Fruit fly (Drosophila melanogaster) whole organism, embryonic: ENCODE measurements around the gene CG15431.

Experiments
- Asciz ChIP-seq: fragments of 200-800 bp; sonication (Bioruptor generic); optimal IDR thresholded peaks from 2 replicates; lab custom pipeline; 2017; ENCODE audit warnings: missing biosample characterization, mild to moderate bottlenecking, missing genetic modification characterization, missing genetic modification reagents
- Bteb2 ChIP-seq: fragments of 200-800 bp; sonication (Bioruptor generic); optimal IDR thresholded peaks from 2 replicates; lab custom pipeline; 2016; ENCODE audit warnings: missing biosample characterization, missing genetic modification characterization
- CG10366 ChIP-seq: fragments of 200-800 bp; sonication (Bioruptor generic); IDR thresholded peaks from 2 replicates; pipeline ENCODE4 v1.3.6; 2022; ENCODE audit warnings: missing biosample characterization, missing genetic modification characterization
- CG12104 ChIP-seq: fragments of 200-800 bp; sonication (Bioruptor generic); optimal IDR thresholded peaks from 3 replicates; lab custom pipeline; 2016; ENCODE audit warnings: missing biosample characterization, missing genetic modification characterization
- CG12299 ChIP-seq: fragments of 200-800 bp; sonication (Bioruptor generic); optimal IDR thresholded peaks from 2 replicates; lab custom pipeline; 2018; ENCODE audit warnings: missing biosample characterization, mild to moderate bottlenecking, missing genetic modification characterization
- CG14441 ChIP-seq: fragments of 200-800 bp; sonication (Bioruptor generic); IDR thresholded peaks from 2 replicates; pipeline ENCODE4 v1.3.6; 2022; ENCODE audit warnings: missing biosample characterization, missing genetic modification characterization
- CG15073 ChIP-seq: fragments of 200-800 bp; sonication (Bioruptor generic); optimal IDR thresholded peaks from 2 replicates; lab custom pipeline; 2016; ENCODE audit warnings: missing biosample characterization, missing genetic modification characterization
- CG15696 ChIP-seq: fragments of 200-800 bp; sonication (Bioruptor generic); optimal IDR thresholded peaks from 2 replicates; lab custom pipeline; 2019; ENCODE audit warnings: missing biosample characterization, mild to moderate bottlenecking, missing genetic modification characterization, moderate library complexity
- CG18262 ChIP-seq: fragments of 200-800 bp; optimal IDR thresholded peaks from 3 replicates; lab custom pipeline; 2019; ENCODE audit warnings: missing biosample characterization, mild to moderate bottlenecking, missing genetic modification characterization, moderate library complexity
- CG2129 ChIP-seq: fragments of 200-800 bp; sonication (Bioruptor generic); IDR thresholded peaks from 2 replicates; pipeline ENCODE4 v1.3.6; 2022; ENCODE audit warnings: missing biosample characterization, missing genetic modification characterization; ENCODE audit not compliant: partially characterized antibody
- CG2889 ChIP-seq: fragments of 200-800 bp; sonication (Bioruptor generic); IDR thresholded peaks from 3 replicates; pipeline ENCODE4 v1.3.6; 2022; ENCODE audit warnings: missing biosample characterization, missing genetic modification characterization
- CG31365 ChIP-seq: fragments of 200-800 bp; sonication (Bioruptor generic); optimal IDR thresholded peaks from 2 replicates; lab custom pipeline; 2018; ENCODE audit warnings: missing biosample characterization, mild to moderate bottlenecking, missing genetic modification characterization
- CG31388 ChIP-seq: fragments of 200-800 bp; sonication (Bioruptor generic); optimal IDR thresholded peaks from 2 replicates; lab custom pipeline; 2016; ENCODE audit warnings: missing biosample characterization, missing genetic modification characterization
- CG31441 ChIP-seq: fragments of 200-800 bp; sonication (Bioruptor generic); IDR thresholded peaks from 2 replicates; pipeline ENCODE4 v1.3.6; 2022; ENCODE audit warnings: missing biosample characterization, missing genetic modification characterization
- CG3281 ChIP-seq: fragments of 200-800 bp; sonication (Bioruptor generic); optimal IDR thresholded peaks from 3 replicates; lab custom pipeline; 2017; ENCODE audit warnings: missing biosample characterization, mild to moderate bottlenecking, missing genetic modification characterization
- CG33213 ChIP-seq: fragments of 200-800 bp; sonication (Bioruptor generic); optimal IDR thresholded peaks from 3 replicates; lab custom pipeline; 2016; ENCODE audit warnings: missing biosample characterization, missing genetic modification characterization
- CG34422 ChIP-seq: fragments of 200-800 bp; sonication (Bioruptor generic); IDR thresholded peaks from 3 replicates; pipeline ENCODE4 v1.3.6; 2022; ENCODE audit warnings: missing biosample characterization, missing genetic modification characterization
- CG3847 ChIP-seq: fragments of 200-800 bp; sonication (Bioruptor generic); IDR thresholded peaks from 2 replicates; pipeline ENCODE4 v1.3.6; 2022; ENCODE audit warnings: missing biosample characterization, missing genetic modification characterization
- CG4328 ChIP-seq: fragments of 200-800 bp; sonication (Bioruptor generic); optimal IDR thresholded peaks from 3 replicates; lab custom pipeline; 2017; ENCODE audit warnings: missing biosample characterization, missing genetic modification reagents, missing genetic modification characterization
- CG4707 ChIP-seq: fragments of 200-800 bp; sonication (Bioruptor generic); optimal IDR thresholded peaks from 2 replicates; lab custom pipeline; 2018; ENCODE audit warnings: missing biosample characterization, mild to moderate bottlenecking, missing genetic modification characterization, moderate library complexity
- CG6254 ChIP-seq: fragments of 200-800 bp; sonication (Bioruptor generic); optimal IDR thresholded peaks from 3 replicates; lab custom pipeline; 2017; ENCODE audit warnings: mild to moderate bottlenecking, missing biosample characterization, missing genetic modification reagents, missing genetic modification characterization
- CG6854 ChIP-seq: fragments of 200-800 bp; sonication (Bioruptor generic); optimal IDR thresholded peaks from 3 replicates; lab custom pipeline; 2017; ENCODE audit warnings: missing biosample characterization, mild to moderate bottlenecking, missing genetic modification characterization
- CG8281 ChIP-seq: fragments of 200-800 bp; sonication (Bioruptor generic); optimal IDR thresholded peaks from 2 replicates; lab custom pipeline; 2018; ENCODE audit warnings: missing biosample characterization, mild to moderate bottlenecking, missing genetic modification characterization, moderate library complexity
- CG8944 ChIP-seq: fragments of 200-800 bp; sonication (Bioruptor generic); optimal IDR thresholded peaks from 3 replicates; lab custom pipeline; 2016; ENCODE audit warnings: missing biosample characterization, missing genetic modification characterization
- CTCF ChIP-seq: fragments of 200-800 bp; sonication (Bioruptor generic); optimal IDR thresholded peaks from 2 replicates; lab custom pipeline; 2017; ENCODE audit warnings: missing biosample characterization, mild to moderate bottlenecking, missing genetic modification characterization, moderate library complexity
- Dad ChIP-seq: fragments of 200-800 bp; sonication (Bioruptor generic); optimal IDR thresholded peaks from 3 replicates; lab custom pipeline; 2016; ENCODE audit warnings: missing biosample characterization, missing genetic modification characterization
- Dek ChIP-seq: fragments of 200-800 bp; sonication (Bioruptor generic); optimal IDR thresholded peaks from 3 replicates; lab custom pipeline; 2019; ENCODE audit warnings: missing biosample characterization, mild to moderate bottlenecking, missing genetic modification characterization, moderate library complexity
- Doc2 ChIP-seq: fragments of 200-800 bp; sonication (Bioruptor generic); IDR thresholded peaks from 2 replicates; pipeline ENCODE4 v1.3.6; 2022; ENCODE audit warnings: missing biosample characterization, missing genetic modification characterization
- Fer3 ChIP-seq: fragments of 200-800 bp; sonication (Bioruptor generic); optimal IDR thresholded peaks from 2 replicates; lab custom pipeline; 2018; ENCODE audit warnings: missing biosample characterization, mild to moderate bottlenecking, missing genetic modification characterization, moderate library complexity
- Hey ChIP-seq: fragments of 200-800 bp; sonication (Bioruptor generic); optimal IDR thresholded peaks from 3 replicates; lab custom pipeline; 2018; ENCODE audit warnings: missing biosample characterization, mild to moderate bottlenecking, missing genetic modification characterization
- Mrtf ChIP-seq: fragments of 200-800 bp; sonication (Bioruptor generic); IDR thresholded peaks from 3 replicates; pipeline ENCODE4 v1.3.6; 2022; ENCODE audit warnings: missing biosample characterization, missing genetic modification characterization
- NK7.1 ChIP-seq: fragments of 200-800 bp; sonication (Bioruptor generic); optimal IDR thresholded peaks from 3 replicates; lab custom pipeline; 2016; ENCODE audit warnings: missing biosample characterization, missing genetic modification characterization
- Nf-YB ChIP-seq: fragments of 200-800 bp; sonication (Bioruptor generic); optimal IDR thresholded peaks from 3 replicates; lab custom pipeline; 2019; ENCODE audit warnings: missing biosample characterization, mild to moderate bottlenecking, missing genetic modification characterization, moderate library complexity
- Opbp ChIP-seq: fragments of 200-800 bp; sonication (Bioruptor generic); IDR thresholded peaks from 3 replicates; pipeline ENCODE4 v1.3.6; 2022; ENCODE audit warnings: missing biosample characterization, missing genetic modification characterization; ENCODE audit not compliant: partially characterized antibody
- Poxn ChIP-seq: fragments of 200-800 bp; sonication (Bioruptor generic); IDR thresholded peaks from 2 replicates; pipeline ENCODE4 v1.3.6; 2022; ENCODE audit warnings: missing biosample characterization, missing genetic modification characterization
- Usf ChIP-seq: fragments of 200-800 bp; sonication (Bioruptor generic); optimal IDR thresholded peaks from 2 replicates; lab custom pipeline; 2017; ENCODE audit warnings: missing genotype, missing biosample characterization, missing genetic modification characterization
- ap ChIP-seq: fragments of 200-800 bp; sonication (Bioruptor generic); IDR thresholded peaks from 2 replicates; pipeline ENCODE4 v1.3.6; 2022; ENCODE audit warnings: missing biosample characterization, missing genetic modification characterization
- bcd ChIP-seq: fragments of 200-800 bp; sonication (Bioruptor generic); optimal IDR thresholded peaks from 2 replicates; lab custom pipeline; 2017; ENCODE audit warnings: missing biosample characterization, mild to moderate bottlenecking, missing genetic modification characterization
- cad ChIP-seq: fragments of >200 bp; optimal IDR thresholded peaks from 2 replicates; lab custom pipeline; 2017; ENCODE audit warnings: missing biosample characterization, missing genetic modification characterization
- chm ChIP-seq: fragments of 200-800 bp; sonication (Bioruptor generic); IDR thresholded peaks from 2 replicates; pipeline ENCODE4 v1.3.6; 2022; ENCODE audit warnings: missing biosample characterization, missing genetic modification characterization
- dimm ChIP-seq: fragments of 200-800 bp; sonication (Bioruptor generic); IDR thresholded peaks from 2 replicates; pipeline ENCODE4 v1.3.6; 2022; ENCODE audit warnings: missing biosample characterization, missing genetic modification characterization
- ewg ChIP-seq: fragments of 200-800 bp; sonication (Bioruptor generic); optimal IDR thresholded peaks from 3 replicates; lab custom pipeline; 2017; ENCODE audit warnings: mild to moderate bottlenecking, missing biosample characterization, missing genetic modification reagents, missing genetic modification characterization
- ftz-f1 ChIP-seq: fragments of 200-800 bp; sonication (Bioruptor generic); optimal IDR thresholded peaks from 2 replicates; lab custom pipeline; 2016; ENCODE audit warnings: missing biosample characterization, missing genetic modification characterization
- gcm ChIP-seq: fragments of 200-800 bp; sonication (Bioruptor generic); optimal IDR thresholded peaks from 2 replicates; lab custom pipeline; 2019; ENCODE audit warnings: missing biosample characterization, mild to moderate bottlenecking, missing genetic modification characterization, moderate library complexity
- grau ChIP-seq: fragments of 200-800 bp; optimal IDR thresholded peaks from 3 replicates; lab custom pipeline; 2019; ENCODE audit warnings: missing biosample characterization, mild to moderate bottlenecking, missing genetic modification characterization, moderate library complexity
- klu ChIP-seq: fragments of 200-800 bp; sonication (Bioruptor generic); IDR thresholded peaks from 2 replicates; pipeline ENCODE4 v1.3.6; 2022; ENCODE audit warnings: missing biosample characterization, missing genetic modification characterization
- nerfin-2 ChIP-seq: fragments of 200-800 bp; sonication (Bioruptor generic); IDR thresholded peaks from 2 replicates; pipeline ENCODE4 v1.3.6; 2022; ENCODE audit warnings: missing biosample characterization, missing genetic modification characterization; ENCODE audit not compliant: partially characterized antibody
- pb ChIP-seq: fragments of 200-800 bp; sonication (Bioruptor generic); optimal IDR thresholded peaks from 3 replicates; lab custom pipeline; 2016; ENCODE audit warnings: missing biosample characterization, missing genetic modification characterization
- trh ChIP-seq: fragments of 200-800 bp; sonication (Bioruptor generic); optimal IDR thresholded peaks from 2 replicates; lab custom pipeline; 2016; ENCODE audit warnings: missing biosample characterization, missing genetic modification characterization
- twi ChIP-seq: fragments of 200-800 bp; optimal IDR thresholded peaks from 2 replicates; lab custom pipeline; 2019; ENCODE audit warnings: missing biosample characterization, mild to moderate bottlenecking, missing genetic modification characterization, moderate library complexity
- usp ChIP-seq: fragments of >200 bp; optimal IDR thresholded peaks from 2 replicates; lab custom pipeline; 2017; ENCODE audit warnings: missing biosample characterization, missing genetic modification characterization
- wor ChIP-seq: fragments of 200-800 bp; sonication (Bioruptor generic); IDR thresholded peaks from 2 replicates; pipeline ENCODE4 v1.3.6; 2022; ENCODE audit warnings: missing biosample characterization, missing genetic modification characterization
- zen2 ChIP-seq: fragments of 200-800 bp; sonication (Bioruptor generic); IDR thresholded peaks from 3 replicates; pipeline ENCODE4 v1.3.6; 2022; ENCODE audit warnings: missing biosample characterization, missing genetic modification characterization; ENCODE audit not compliant: partially characterized antibody

CG15431 gene

DNA sequence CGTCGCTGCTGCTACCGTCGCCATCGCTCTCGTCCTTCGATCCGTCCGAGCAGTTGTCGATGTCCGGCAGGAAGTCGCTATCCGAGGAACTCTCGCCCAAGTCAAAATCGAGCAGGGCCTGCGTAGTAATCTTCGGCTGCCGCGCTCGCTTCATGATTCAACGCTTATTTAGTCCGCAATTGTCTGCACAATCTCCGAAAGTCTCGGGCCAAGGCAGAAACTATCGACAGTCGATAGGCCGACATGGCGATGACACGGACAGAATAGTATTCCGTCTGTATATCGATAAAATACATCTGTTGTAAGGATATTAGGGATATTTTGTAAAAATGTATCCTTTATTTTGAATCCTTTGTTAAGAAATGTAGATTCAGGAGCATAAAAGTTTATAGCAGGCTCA, 11.7 kb upstream of the CG15431 start, which contains the start of gene CG15439 (continued):
- TF ChIP-seq CG14441 (no peak), CG2889 (GFP tag; lab: Robert Waterston, UW) (no peak), cad (GFP tag; lab: Kevin White, UChicago) (no peak), zen2 (peak; percentile 75), Doc2 (GFP tag; lab: Robert Waterston, UW) (no peak), wor (GFP tag; lab: Robert Waterston, UW) (no peak), ftz-f1 (GFP tag; lab: Kevin White, UChicago) (no peak), CG18262 (tag; lab: Kevin White, UChicago) (no peak), CG6254 (GFP tag; lab: Kevin White, UChicago) (peak; percentile 23), CG15073 (GFP tag; lab: Kevin White, UChicago) (no peak), Mrtf (no peak), Bteb2 (GFP tag; lab: Kevin White, UChicago) (no peak), CG10366 (GFP tag; lab: Robert Waterston, UW) (no peak), CG15696 (no peak), Hey (tag; lab: Kevin White, UChicago) (no peak), Usf (no peak), CG31388 (GFP tag; lab: Kevin White, UChicago) (no peak), CG33213 (GFP tag; lab: Kevin White, UChicago) (no peak), Asciz (GFP tag; lab: Kevin White, UChicago) (no peak), CG31441 (GFP tag; lab: Robert Waterston, UW) (no peak), Dek (tag; lab: Kevin White, UChicago) (no peak), dimm (GFP tag; lab: Robert Waterston, UW) (no peak), Dad (GFP tag; lab: Kevin White, UChicago) (no peak), gcm (GFP tag; lab: Kevin White, UChicago) (no peak), nerfin-2 (GFP tag; lab: Robert Waterston, UW) (peak; percentile 77), bcd (GFP tag; lab: Kevin White, UChicago) (no peak), klu (GFP tag; lab: Robert Waterston, UW) (no peak), CG4328 (GFP tag; lab: Kevin White, UChicago) (no peak), NK7.1 (GFP tag; lab: Kevin White, UChicago) (no peak), CG4707 (GFP tag; lab: Kevin White, UChicago) (no peak), CG2129 (peak; percentile 43; the same call in 1 of the 2 replicates), ap (no peak), chm (GFP tag; lab: Robert Waterston, UW) (no peak), twi (tag; lab: Kevin White, UChicago) (no peak), Fer3 (no peak), Opbp (GFP tag; lab: Robert Waterston, UW) (peak; percentile 76; the same call in 2 of the 3 replicates), ewg (GFP tag; lab: Kevin White, UChicago) (no peak), CG8281 (no peak), pb (GFP tag; lab: Kevin White, UChicago) (no peak), usp (GFP tag; lab: Kevin White, UChicago) (no peak), CG3847 (no peak), grau (tag; lab: Kevin White, UChicago) (no peak), Poxn (GFP tag; lab: Robert Waterston, UW) (no peak), CG12299 (tag; lab: Kevin White, UChicago) (no peak), CG31365 (tag; lab: Kevin White, UChicago) (no peak), CG8944 (GFP tag; lab: Kevin White, UChicago) (no peak), Nf-YB (GFP tag; lab: Kevin White, UChicago) (no peak), trh (no peak), CG12104 (GFP tag; lab: Kevin White, UChicago) (no peak), CG3281 (GFP tag; lab: Kevin White, UChicago) (no peak), CTCF (GFP tag; lab: Kevin White, UChicago) (no peak), CG6854 (no peak), CG34422 (no peak)
